Fruit fly (Drosophila melanogaster): ENCODE data around the gene Gug.

The Gug gene

DNA sequence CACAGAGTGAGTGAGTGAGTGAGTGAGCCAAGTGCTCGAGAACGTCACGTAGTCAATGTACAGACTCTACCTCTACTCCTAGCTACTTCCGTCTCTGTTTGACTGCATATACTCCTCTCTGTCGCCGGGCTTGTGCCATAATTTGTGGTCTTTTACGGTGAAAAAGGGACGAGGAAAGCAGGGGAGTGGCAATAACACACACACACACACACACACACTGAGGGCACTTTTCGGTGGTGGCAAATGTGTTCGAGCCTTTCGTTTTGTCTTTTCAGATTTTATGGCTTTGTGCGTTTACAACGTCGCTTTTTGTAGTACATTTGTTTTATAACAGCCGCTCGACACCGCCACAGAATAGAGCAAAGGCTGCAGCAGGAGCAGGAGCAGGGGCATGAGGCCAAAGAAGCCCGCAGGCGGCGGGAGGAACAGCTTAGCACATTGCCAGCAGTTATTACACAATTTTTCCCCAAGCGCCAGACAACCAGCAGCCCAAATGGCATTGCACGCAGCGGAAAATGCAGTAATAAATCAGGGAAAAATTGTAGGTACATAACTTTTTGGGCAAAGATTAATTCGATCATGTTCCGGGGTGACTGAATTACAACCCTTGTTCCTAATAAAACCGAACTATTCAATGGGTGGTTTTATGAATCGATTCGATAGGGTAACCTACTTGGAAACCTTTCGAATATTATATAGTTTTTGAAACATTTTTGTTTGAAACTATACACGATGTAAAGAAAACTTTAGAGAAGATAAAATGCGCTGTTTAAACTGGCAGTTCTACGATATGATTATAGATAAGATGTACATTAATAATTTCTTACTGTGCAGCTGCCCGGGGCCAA lies 9.3 kb downstream of the Gug start (continued):
- TF ChIP-seq ATbp (GFP tag; optimal IDR thresholded peaks at IDR 0.05) (peak; percentile 0), Stat92E (GFP tag; optimal IDR thresholded peaks at IDR 0.05) (no peak), zen2 (GFP tag; IDR thresholded peaks at IDR 0.05; ENCODE audit: partially characterized antibody) (no peak), CG17186 (GFP tag; optimal IDR thresholded peaks at IDR 0.05) (no peak), Chrac-16 (GFP tag; optimal IDR thresholded peaks at IDR 0.05) (no peak), Scr (GFP tag; IDR thresholded peaks at IDR 0.05; ENCODE audit: partially characterized antibody) (0 out of 2 replicates have a peak, but pooled peaks have one; percentile 14), CG32532 (GFP tag; IDR thresholded peaks at IDR 0.05) (no peak), fu2 (GFP tag; optimal IDR thresholded peaks at IDR 0.05) (no peak), zfh1 (GFP tag; IDR thresholded peaks at IDR 0.05) (no peak), Nf-YB (GFP tag; optimal IDR thresholded peaks at IDR 0.05) (no peak), CG13287 (GFP tag; IDR thresholded peaks at IDR 0.05; ENCODE audit: partially characterized antibody) (no peak), Eip74EF (GFP tag; optimal IDR thresholded peaks at IDR 0.05) (no peak), tio (GFP tag; optimal IDR thresholded peaks at IDR 0.05) (no peak), BEAF-32 (GFP tag; optimal IDR thresholded peaks at IDR 0.05) (no peak), Meics (GFP tag; optimal IDR thresholded peaks at IDR 0.05) (no peak), CG7928 (GFP tag; optimal IDR thresholded peaks at IDR 0.05) (no peak), H15 (GFP tag; IDR thresholded peaks at IDR 0.05) (no peak), chinmo (GFP tag; IDR thresholded peaks at IDR 0.05; ENCODE audit: partially characterized antibody) (no peak), CG4707 (GFP tag; optimal IDR thresholded peaks at IDR 0.05) (peak; percentile 9), Sox100B (GFP tag; optimal IDR thresholded peaks at IDR 0.05) (no peak), TFAM (GFP tag; optimal IDR thresholded peaks at IDR 0.05) (no peak), gem (tag; optimal IDR thresholded peaks at IDR 0.05) (peak; percentile 49), CG32772 (GFP tag; IDR thresholded peaks at IDR 0.05) (no peak), CG10147 (GFP tag; optimal IDR thresholded peaks at IDR 0.05) (peak; percentile 4), salm (tag; optimal IDR thresholded peaks at IDR 0.05) (no peak), fd64A (GFP tag; optimal IDR thresholded peaks at IDR 0.05) (no peak), sens (GFP tag) (peak; percentile 49), Atf6 (GFP tag; IDR thresholded peaks at IDR 0.05) (no peak), sob (GFP tag; IDR thresholded peaks at IDR 0.05) (no peak), CG17802 (tag; optimal IDR thresholded peaks at IDR 0.05) (no peak), CG9797 (GFP tag; optimal IDR thresholded peaks at IDR 0.05) (no peak), CG13424 (tag; optimal IDR thresholded peaks at IDR 0.05) (peak; percentile 1), YL-1 (GFP tag; optimal IDR thresholded peaks at IDR 0.05) (no peak), CG8089 (GFP tag; optimal IDR thresholded peaks at IDR 0.05) (no peak), CG15073 (GFP tag; optimal IDR thresholded peaks at IDR 0.05) (no peak), CG4820 (GFP tag; optimal IDR thresholded peaks at IDR 0.05) (no peak), CG6689 (GFP tag; IDR thresholded peaks at IDR 0.05) (0 out of 2 replicates have a peak, but pooled peaks have one; percentile 29), CG34422 (GFP tag; IDR thresholded peaks at IDR 0.05) (no peak), CG8359 (GFP tag; optimal IDR thresholded peaks at IDR 0.05; ENCODE audit: borderline replicate concordance) (peak; percentile 11), Ptx1 (GFP tag; IDR thresholded peaks at IDR 0.05) (peak; percentile 30; the same call in 1 of the 2 replicates), CG31224 (GFP tag; IDR thresholded peaks at IDR 0.05) (no peak), unpg (GFP tag; optimal IDR thresholded peaks at IDR 0.05) (no peak), CG6791 (GFP tag; IDR thresholded peaks at IDR 0.05; ENCODE audit: partially characterized antibody) (no peak), CG11504 (tag; optimal IDR thresholded peaks at IDR 0.05) (peak; percentile 61), CG7786 (GFP tag; optimal IDR thresholded peaks at IDR 0.05) (no peak), kah (GFP tag; optimal IDR thresholded peaks at IDR 0.05) (no peak), CG7745 (tag; optimal IDR thresholded peaks at IDR 0.05) (no peak), Oli (tag; optimal IDR thresholded peaks at IDR 0.05) (peak; percentile 40)

Data from whole organism, embryonic.